Worm (Caenorhabditis elegans): ENCODE results near the gene C26H9A.3.

The C26H9A.3 gene

ce11 chrIV:12633825-12634224 lies 5.4 kb downstream of the C26H9A.3 start:
- TF ChIP-seq him-1 (tag; optimal IDR thresholded peaks at IDR 0.05) = no peak
- no peak for TF ChIP-seq W03F9.2 (tag; optimal IDR thresholded peaks at IDR 0.05)
- no peak for TF ChIP-seq dao-5 (tag; optimal IDR thresholded peaks at IDR 0.05)

DNA sequence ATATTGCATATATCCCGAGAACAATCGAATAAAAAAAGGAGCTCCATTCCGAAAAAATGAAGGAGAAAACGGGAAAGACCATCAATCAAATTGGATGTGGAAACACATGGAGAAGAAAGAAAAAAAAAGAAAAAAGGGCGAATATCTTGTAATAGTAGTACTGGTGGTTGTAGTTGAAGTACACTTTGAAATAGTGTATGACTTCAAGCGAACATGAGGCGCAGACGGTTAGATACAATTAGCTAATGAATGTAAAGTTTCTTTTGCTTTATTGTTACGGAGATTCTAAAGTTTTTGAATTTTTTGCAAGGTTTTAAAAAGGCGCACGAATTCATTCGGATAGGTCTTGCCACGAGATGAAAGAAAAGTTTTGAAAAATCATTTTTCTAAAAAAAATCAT lies 6.8 kb downstream of the C26H9A.3 start:
- TF ChIP-seq him-1 (tag; optimal IDR thresholded peaks at IDR 0.05) (no peak), dao-5 (tag; optimal IDR thresholded peaks at IDR 0.05) (no peak), W03F9.2 (tag; optimal IDR thresholded peaks at IDR 0.05) (no peak)

DNA sequence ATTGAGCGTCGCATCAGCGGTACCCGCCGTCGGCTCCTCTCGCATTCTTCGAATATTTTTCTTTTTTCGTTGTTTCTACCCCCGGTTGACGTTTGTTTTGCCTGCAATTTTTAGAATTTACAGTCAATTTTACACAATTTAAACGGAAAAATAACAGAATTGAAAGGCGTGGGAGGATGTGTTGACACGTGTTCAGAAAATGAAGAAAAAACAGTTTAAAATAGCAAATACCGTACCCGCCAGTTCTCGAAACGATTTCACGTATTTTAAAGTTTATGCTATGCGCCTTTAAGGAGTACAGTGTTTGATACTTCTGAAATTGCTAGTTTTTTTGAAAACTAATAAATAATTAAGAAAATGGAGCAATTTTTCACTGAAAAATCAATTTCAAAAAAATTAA lies 8.3 kb downstream of the C26H9A.3 start, which contains the start of gene ark-1:
TSS of gene ark-1 (minus strand) at position 101 of the 400 bp plus-strand sequence.
- TF ChIP-seq dao-5 (tag; optimal IDR thresholded peaks at IDR 0.05) (no peak), W03F9.2 (tag; optimal IDR thresholded peaks at IDR 0.05) (no peak), him-1 (tag; optimal IDR thresholded peaks at IDR 0.05) (no peak)

DNA sequence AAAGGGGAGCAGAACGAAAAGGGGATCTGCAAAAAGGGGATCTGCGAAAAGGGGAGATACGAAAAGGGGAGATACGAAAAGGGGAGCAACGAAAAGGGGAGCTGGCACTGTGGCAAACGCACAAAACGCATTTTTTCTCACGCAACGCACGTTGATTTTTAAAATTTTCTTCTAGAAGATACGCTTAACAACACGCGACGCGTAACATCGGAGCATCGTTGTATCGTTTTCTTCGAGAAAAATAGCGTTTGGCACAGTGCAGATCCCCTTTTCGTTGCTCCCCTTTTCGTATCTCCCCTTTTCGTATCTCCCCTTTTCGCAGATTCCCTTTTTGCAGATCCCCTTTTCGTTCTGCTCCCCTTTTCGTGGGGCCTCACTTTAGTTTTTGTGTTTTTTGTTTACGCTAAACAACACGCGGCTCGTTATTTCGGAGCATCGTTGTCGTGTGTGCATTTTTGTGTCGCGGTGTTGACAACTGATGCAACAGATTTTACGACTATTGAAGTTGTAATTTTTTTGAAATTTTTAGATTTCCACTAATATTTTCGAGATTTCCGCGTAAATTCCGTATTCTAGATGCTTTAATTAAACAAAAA lies 17.6 kb downstream of the C26H9A.3 start:
- peak; percentile 18 for TF ChIP-seq W03F9.2 (tag; optimal IDR thresholded peaks at IDR 0.05)

DNA sequence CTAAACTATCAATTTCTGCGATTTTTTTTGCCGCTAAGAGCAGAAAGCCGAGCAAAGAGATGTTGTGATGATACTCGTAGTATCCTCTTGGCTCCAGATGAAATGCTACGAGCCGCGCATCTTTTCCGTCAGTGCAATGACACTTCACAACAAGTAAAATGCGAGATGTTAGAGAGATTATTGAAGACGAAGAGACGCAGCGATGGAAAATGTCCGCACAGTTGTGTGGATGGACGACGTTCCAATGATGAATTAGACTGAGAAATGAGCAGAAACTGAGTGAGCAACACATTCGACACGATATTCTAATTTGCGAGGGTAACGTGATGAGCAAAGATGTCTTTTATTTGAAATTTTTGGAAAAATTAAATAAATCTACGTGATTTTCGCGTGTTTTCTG lies 18.3 kb downstream of the C26H9A.3 start:
- no peak for TF ChIP-seq him-1 (tag; optimal IDR thresholded peaks at IDR 0.05)
- TF ChIP-seq dao-5 (tag; optimal IDR thresholded peaks at IDR 0.05) = no peak
- TF ChIP-seq W03F9.2 (tag; optimal IDR thresholded peaks at IDR 0.05) = no peak

ce11 chrIV:12618877-12619276 lies 20.3 kb downstream of the C26H9A.3 start:
- TF ChIP-seq W03F9.2 (tag; optimal IDR thresholded peaks at IDR 0.05) = no peak
- TF ChIP-seq him-1 (tag; optimal IDR thresholded peaks at IDR 0.05) = no peak
- no peak for TF ChIP-seq dao-5 (tag; optimal IDR thresholded peaks at IDR 0.05)

ce11 chrIV:12617934-12618333 lies 21.3 kb downstream of the C26H9A.3 start:
- TF ChIP-seq W03F9.2 (tag; optimal IDR thresholded peaks at IDR 0.05) = no peak
- no peak for TF ChIP-seq dao-5 (tag; optimal IDR thresholded peaks at IDR 0.05)
- TF ChIP-seq him-1 (tag; optimal IDR thresholded peaks at IDR 0.05) = no peak

- TF ChIP-seq W03F9.2 (tag; optimal IDR thresholded peaks at IDR 0.05) (no peak), him-1 (tag; optimal IDR thresholded peaks at IDR 0.05) (no peak), dao-5 (tag; optimal IDR thresholded peaks at IDR 0.05) (no peak)
These were observed 22.1 kb downstream of the C26H9A.3 start for ce11 chrIV:12616943-12617689.

DNA sequence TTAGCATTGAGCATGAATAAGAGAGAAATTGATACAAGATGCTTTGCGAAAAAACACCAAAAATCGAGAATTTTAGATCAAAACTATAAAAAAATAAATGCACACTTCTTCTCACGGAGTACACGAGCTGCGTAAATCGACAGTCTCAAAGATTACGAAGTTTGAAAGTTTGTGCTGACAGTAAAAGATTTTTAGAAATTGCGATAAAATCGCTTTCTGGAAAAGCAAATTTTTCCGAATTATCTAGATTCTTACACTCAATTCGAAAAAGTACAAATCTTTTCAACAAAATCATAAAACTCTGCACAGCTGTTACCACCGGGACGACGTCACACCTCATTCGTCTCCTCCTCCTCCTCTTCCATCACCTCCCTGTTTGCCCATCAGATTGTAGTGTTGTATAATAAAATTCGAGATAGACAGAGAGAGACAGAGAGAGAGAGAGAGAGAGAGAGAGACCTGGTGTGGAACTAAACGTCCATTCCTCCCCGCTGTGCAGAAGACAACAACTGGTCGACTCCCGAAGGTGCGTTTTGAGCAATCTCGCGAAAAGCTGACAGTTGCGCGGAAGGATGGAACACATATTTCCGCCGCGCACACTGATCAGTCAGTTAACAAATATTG lies 24.0 kb downstream of the C26H9A.3 start:
- no peak for TF ChIP-seq dao-5 (tag; optimal IDR thresholded peaks at IDR 0.05)
- no peak for TF ChIP-seq W03F9.2 (tag; optimal IDR thresholded peaks at IDR 0.05)
- TF ChIP-seq him-1 (tag; optimal IDR thresholded peaks at IDR 0.05) = no peak

DNA sequence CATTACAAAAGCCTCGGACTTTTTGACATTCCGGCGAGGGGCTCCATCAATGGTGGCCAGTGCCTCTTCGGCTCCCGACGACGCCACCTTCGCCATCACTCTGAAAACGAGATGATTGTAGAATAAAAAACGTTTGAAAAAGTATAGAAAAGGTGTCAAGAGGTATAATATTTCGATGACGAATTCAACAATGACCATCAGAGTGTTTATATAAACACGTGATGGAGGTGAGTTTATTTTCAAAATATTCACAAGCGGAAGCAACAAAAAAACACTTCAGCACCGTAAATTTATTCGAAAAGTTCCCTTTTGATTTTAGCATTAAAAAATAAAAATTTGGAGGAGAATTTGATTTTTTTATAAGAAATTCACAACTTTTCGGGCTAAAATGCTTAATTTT lies 24.6 kb downstream of the C26H9A.3 start, which contains the start of gene efa-6:
TSS of gene efa-6 (minus strand) at position 101 of the 400 bp plus-strand sequence.
- TF ChIP-seq dao-5 (tag; optimal IDR thresholded peaks at IDR 0.05) = no peak
- TF ChIP-seq him-1 (tag; optimal IDR thresholded peaks at IDR 0.05) = no peak
- TF ChIP-seq W03F9.2 (tag; optimal IDR thresholded peaks at IDR 0.05) = no peak

- TF ChIP-seq dao-5 (tag; optimal IDR thresholded peaks at IDR 0.05) = no peak
- no peak for TF ChIP-seq him-1 (tag; optimal IDR thresholded peaks at IDR 0.05)
- peak; percentile 15 for TF ChIP-seq W03F9.2 (tag; optimal IDR thresholded peaks at IDR 0.05)
These were observed 33.8 kb downstream of the C26H9A.3 start, which contains the start of gene Y55D9A.2 for ce11 chrIV:12605401-12605800. Y55D9A.2 (minus strand) TSS chrIV:12605431.

DNA sequence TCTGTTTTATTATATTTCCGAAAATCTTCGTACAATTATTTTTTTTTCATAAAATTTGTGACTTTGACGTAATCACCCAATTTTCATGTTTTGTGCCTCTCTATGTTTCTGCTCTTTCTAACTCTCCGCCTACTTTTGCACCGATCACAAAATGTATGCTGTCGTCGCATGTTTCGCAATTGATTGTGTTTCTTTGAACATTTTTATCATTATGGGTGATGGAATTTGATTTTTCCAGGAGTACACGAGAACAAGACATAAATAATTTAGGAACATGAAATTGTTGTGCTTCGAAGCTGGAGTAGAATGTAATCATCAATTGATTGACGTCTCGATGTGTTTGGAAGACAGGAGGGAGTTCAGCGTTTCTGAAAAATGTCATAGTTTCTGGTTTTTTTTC lies 38.3 kb downstream of the C26H9A.3 start:
- no peak for TF ChIP-seq him-1 (tag; optimal IDR thresholded peaks at IDR 0.05)

- no peak for TF ChIP-seq W03F9.2 (tag; optimal IDR thresholded peaks at IDR 0.05)
- TF ChIP-seq dao-5 (tag; optimal IDR thresholded peaks at IDR 0.05) = no peak
- no peak for TF ChIP-seq him-1 (tag; optimal IDR thresholded peaks at IDR 0.05)
These were observed 40.1 kb downstream of the C26H9A.3 start, which contains the start of gene pgp-1 for ce11 chrIV:12599158-12599557. pgp-1 (minus strand) TSS chrIV:12599169.

ce11 chrIV:12596960-12597359 lies 42.3 kb downstream of the C26H9A.3 start:
- no peak for TF ChIP-seq dao-5 (tag; optimal IDR thresholded peaks at IDR 0.05)
- TF ChIP-seq W03F9.2 (tag; optimal IDR thresholded peaks at IDR 0.05) = no peak
- TF ChIP-seq him-1 (tag; optimal IDR thresholded peaks at IDR 0.05) = no peak

Measured in whole organism, L4/young adult.